Worm (Caenorhabditis elegans): ENCODE data around the gene Y55F3AM.11.

DNA sequence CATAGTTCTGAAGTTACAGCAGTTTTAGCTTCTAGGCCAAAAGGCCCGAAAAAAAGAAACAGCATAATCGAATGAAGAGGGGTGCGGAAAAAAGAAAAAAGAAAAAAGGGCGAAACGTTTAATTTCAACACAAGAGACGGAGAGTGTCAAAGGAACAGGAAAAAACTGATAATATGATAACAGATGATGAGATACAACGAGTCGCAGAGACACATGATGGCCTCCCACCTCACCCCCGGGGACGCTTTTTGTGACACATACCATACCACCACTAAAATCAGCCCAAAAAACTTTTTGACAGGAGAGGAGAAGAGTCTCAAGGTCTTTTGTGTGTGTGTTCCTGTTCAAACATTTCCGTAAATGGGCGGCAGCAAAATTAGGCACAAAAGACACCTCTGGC is 9.1 kb downstream of the Y55F3AM.11 start:
- no peak for TF ChIP-seq ama-1 (optimal IDR thresholded peaks at IDR 0.05)
- no peak for TF ChIP-seq hlh-15 (tag; optimal IDR thresholded peaks at IDR 0.05)
- no peak for TF ChIP-seq mec-3 (tag; optimal IDR thresholded peaks at IDR 0.05; ENCODE audit: borderline replicate concordance)
- TF ChIP-seq F13H6.1 (tag; optimal IDR thresholded peaks at IDR 0.05) = no peak
- TF ChIP-seq pqm-1 (tag; optimal IDR thresholded peaks at IDR 0.05) = no peak

Data from whole organism, late embryonic.